Worm (Caenorhabditis elegans): ENCODE results near the gene F26F2.5.

- TF ChIP-seq egl-27 (tag; optimal IDR thresholded peaks at IDR 0.05) (no peak), nhr-23 (tag; optimal IDR thresholded peaks at IDR 0.05) (no peak), ama-1 (optimal IDR thresholded peaks at IDR 0.05) (no peak), alr-1 (tag; optimal IDR thresholded peaks at IDR 0.05) (no peak), fos-1 (tag; optimal IDR thresholded peaks at IDR 0.05) (no peak), snpc-4 (tag; optimal IDR thresholded peaks at IDR 0.05) (no peak)
Observed at ce11 chrV:20561795-20562194, 11.7 kb upstream of the F26F2.5 start, which contains the start of gene F26F2.1.
